Fruit fly (Drosophila melanogaster) whole organism, embryonic: ENCODE data around the gene GCS2beta.

ENCODE experiments used
- Asciz ChIP-seq: fragments of 200-800 bp; sonication (Bioruptor generic); optimal IDR thresholded peaks from 2 replicates; lab custom pipeline; 2017; ENCODE audit warnings: missing biosample characterization, mild to moderate bottlenecking, missing genetic modification characterization, missing genetic modification reagents
- CG10274 ChIP-seq: fragments of 200-800 bp; sonication (Bioruptor generic); optimal IDR thresholded peaks from 3 replicates; lab custom pipeline; 2017; ENCODE audit warnings: missing biosample characterization, mild to moderate bottlenecking, missing genetic modification characterization
- CG10565 ChIP-seq: fragments of 200-800 bp; sonication (Bioruptor generic); optimal IDR thresholded peaks from 3 replicates; lab custom pipeline; 2016; ENCODE audit warnings: missing biosample characterization, mild to moderate bottlenecking, missing genetic modification characterization
- CG1233 ChIP-seq: fragments of 200-800 bp; sonication (Bioruptor generic); optimal IDR thresholded peaks from 4 replicates; lab custom pipeline; 2018; ENCODE audit warnings: missing biosample characterization, mild to moderate bottlenecking, missing genetic modification characterization
- CG13775 ChIP-seq: fragments of 200-800 bp; sonication (Bioruptor generic); optimal IDR thresholded peaks from 3 replicates; lab custom pipeline; 2017; ENCODE audit warnings: missing biosample characterization, mild to moderate bottlenecking, missing genetic modification characterization
- CG14860 ChIP-seq: fragments of 200-800 bp; sonication (Bioruptor generic); IDR thresholded peaks from 3 replicates; pipeline ENCODE4 v1.3.6; 2022; ENCODE audit warnings: missing biosample characterization, missing genetic modification characterization; ENCODE audit not compliant: partially characterized antibody
- CG1603 ChIP-seq: fragments of 200-800 bp; sonication (Bioruptor generic); optimal IDR thresholded peaks from 2 replicates; lab custom pipeline; 2019; ENCODE audit warnings: missing biosample characterization, mild to moderate bottlenecking, missing genetic modification characterization, moderate library complexity
- CG16813 ChIP-seq: fragments of 200-800 bp; sonication (Bioruptor generic); IDR thresholded peaks from 3 replicates; pipeline ENCODE4 v1.3.6; 2022; ENCODE audit warnings: missing biosample characterization, missing genetic modification characterization; ENCODE audit not compliant: partially characterized antibody
- CG16863 ChIP-seq: fragments of 200-800 bp; sonication (Bioruptor generic); optimal IDR thresholded peaks from 3 replicates; lab custom pipeline; 2016; ENCODE audit warnings: missing biosample characterization, missing genetic modification characterization
- CG17612 ChIP-seq: fragments of 200-800 bp; sonication (Bioruptor generic); IDR thresholded peaks from 2 replicates; pipeline ENCODE4 v1.3.6; 2022; ENCODE audit warnings: missing biosample characterization, missing genetic modification characterization
- CG18476 ChIP-seq: fragments of 200-800 bp; sonication (Bioruptor generic); optimal IDR thresholded peaks from 2 replicates; lab custom pipeline; 2016; ENCODE audit warnings: missing biosample characterization, mild to moderate bottlenecking, missing genetic modification characterization
- CG31224 ChIP-seq: fragments of 200-800 bp; sonication (Bioruptor generic); IDR thresholded peaks from 2 replicates; pipeline ENCODE4 v1.3.6; 2022; ENCODE audit warnings: missing biosample characterization, missing genetic modification characterization
- CG4617 ChIP-seq: fragments of 200-800 bp; sonication (Bioruptor generic); optimal IDR thresholded peaks from 3 replicates; lab custom pipeline; 2016; ENCODE audit warnings: missing biosample characterization, missing genetic modification characterization, borderline replicate concordance
- CG4730 ChIP-seq: fragments of 200-800 bp; sonication (Bioruptor generic); IDR thresholded peaks from 2 replicates; pipeline ENCODE4 v1.3.6; 2022; ENCODE audit warnings: missing biosample characterization, missing genetic modification characterization
- CG5245 ChIP-seq: fragments of 200-800 bp; sonication (Bioruptor generic); optimal IDR thresholded peaks from 3 replicates; lab custom pipeline; 2016; ENCODE audit warnings: missing biosample characterization, missing genetic modification characterization
- CG5953 ChIP-seq: fragments of 200-800 bp; sonication (Bioruptor generic); IDR thresholded peaks from 2 replicates; pipeline ENCODE4 v1.3.6; 2022; ENCODE audit warnings: missing biosample characterization, missing genetic modification characterization
- CG6765 ChIP-seq: fragments of 200-800 bp; sonication (Bioruptor generic); optimal IDR thresholded peaks from 3 replicates; lab custom pipeline; 2017; ENCODE audit warnings: missing biosample characterization, mild to moderate bottlenecking, missing genetic modification characterization
- CG8388 ChIP-seq: fragments of 200-800 bp; sonication (Bioruptor generic); optimal IDR thresholded peaks from 2 replicates; lab custom pipeline; 2019; ENCODE audit warnings: missing biosample characterization, mild to moderate bottlenecking, missing genetic modification characterization, moderate library complexity
- CG8944 ChIP-seq: fragments of 200-800 bp; sonication (Bioruptor generic); optimal IDR thresholded peaks from 3 replicates; lab custom pipeline; 2016; ENCODE audit warnings: missing biosample characterization, missing genetic modification characterization
- CG9437 ChIP-seq: fragments of 200-800 bp; sonication (Bioruptor generic); optimal IDR thresholded peaks from 2 replicates; lab custom pipeline; 2018; ENCODE audit warnings: missing biosample characterization, mild to moderate bottlenecking, missing genetic modification characterization
- CG9727 ChIP-seq: fragments of 200-800 bp; sonication (Bioruptor generic); optimal IDR thresholded peaks from 3 replicates; lab custom pipeline; 2017; ENCODE audit warnings: missing biosample characterization, mild to moderate bottlenecking, missing genetic modification characterization
- CG9932 ChIP-seq: fragments of 200-800 bp; sonication (Bioruptor generic); IDR thresholded peaks from 2 replicates; pipeline ENCODE4 v1.3.6; 2022; ENCODE audit warnings: missing biosample characterization, missing genetic modification characterization
- D19B ChIP-seq: fragments of 200-800 bp; sonication (Bioruptor generic); optimal IDR thresholded peaks from 2 replicates; lab custom pipeline; 2017; ENCODE audit warnings: missing biosample characterization, mild to moderate bottlenecking, missing genetic modification characterization
- Doc2 ChIP-seq: fragments of 200-800 bp; sonication (Bioruptor generic); IDR thresholded peaks from 2 replicates; pipeline ENCODE4 v1.3.6; 2022; ENCODE audit warnings: missing biosample characterization, missing genetic modification characterization
- Fer2 ChIP-seq: fragments of 200-800 bp; sonication (Bioruptor generic); optimal IDR thresholded peaks from 2 replicates; lab custom pipeline; 2018; ENCODE audit warnings: missing biosample characterization, mild to moderate bottlenecking, missing genetic modification characterization, moderate library complexity
- HLH4C ChIP-seq: fragments of 200-800 bp; sonication (Bioruptor generic); IDR thresholded peaks from 3 replicates; pipeline ENCODE4 v1.3.6; 2022; ENCODE audit warnings: missing biosample characterization, missing genetic modification characterization; ENCODE audit not compliant: partially characterized antibody
- Kr ChIP-seq: fragments of 200-800 bp; sonication (Bioruptor generic); optimal IDR thresholded peaks from 2 replicates; lab custom pipeline; 2017; ENCODE audit warnings: missing biosample characterization, mild to moderate bottlenecking, missing genetic modification characterization
- MBD-R2 ChIP-seq: fragments of 200-800 bp; sonication (Bioruptor generic); IDR thresholded peaks from 2 replicates; pipeline ENCODE4 v1.3.6; 2022; ENCODE audit warnings: missing biosample characterization, missing genetic modification characterization
- Mes4 ChIP-seq: fragments of 200-800 bp; sonication (Bioruptor generic); optimal IDR thresholded peaks from 2 replicates; lab custom pipeline; 2016; ENCODE audit warnings: missing biosample characterization, missing genetic modification characterization
- NC2α ChIP-seq: fragments of 200-800 bp; sonication (Bioruptor generic); optimal IDR thresholded peaks from 2 replicates; lab custom pipeline; 2016; ENCODE audit warnings: missing biosample characterization, missing genetic modification characterization
- NK7.1 ChIP-seq: fragments of 200-800 bp; sonication (Bioruptor generic); optimal IDR thresholded peaks from 3 replicates; lab custom pipeline; 2016; ENCODE audit warnings: missing biosample characterization, missing genetic modification characterization
- Rx ChIP-seq: fragments of 200-800 bp; sonication (Bioruptor generic); IDR thresholded peaks from 2 replicates; pipeline ENCODE4 v1.3.6; 2022; ENCODE audit warnings: missing biosample characterization, missing genetic modification characterization
- Tbp ChIP-seq: fragments of >200 bp; optimal IDR thresholded peaks from 2 replicates; lab custom pipeline; 2018; ENCODE audit warnings: missing biosample characterization, missing genetic modification characterization
- bowl ChIP-seq: fragments of 200-800 bp; sonication (Bioruptor generic); IDR thresholded peaks from 2 replicates; pipeline ENCODE4 v1.3.6; 2022; ENCODE audit warnings: missing biosample characterization, missing genetic modification characterization
- chif ChIP-seq, 2 experiments: fragments of 200-800 bp; sonication (Bioruptor generic); optimal IDR thresholded peaks; 3 replicates each; lab custom pipeline; 2016; ENCODE audit warnings: missing biosample characterization in 2 of 2, missing genetic modification characterization in 2 of 2
- cwo ChIP-seq: fragments of 200-800 bp; sonication (Bioruptor generic); optimal IDR thresholded peaks from 3 replicates; lab custom pipeline; 2017; ENCODE audit warnings: missing biosample characterization, missing genetic modification characterization, mild to moderate bottlenecking, moderate library complexity, missing genetic modification reagents
- danr ChIP-seq: fragments of 200-800 bp; sonication (Bioruptor generic); IDR thresholded peaks from 2 replicates; pipeline ENCODE4 v1.3.6; 2022; ENCODE audit warnings: missing biosample characterization, missing genetic modification characterization
- dimm ChIP-seq: fragments of 200-800 bp; sonication (Bioruptor generic); IDR thresholded peaks from 2 replicates; pipeline ENCODE4 v1.3.6; 2022; ENCODE audit warnings: missing biosample characterization, missing genetic modification characterization
- dmrt99B ChIP-seq: fragments of 200-800 bp; sonication (Bioruptor generic); optimal IDR thresholded peaks from 2 replicates; lab custom pipeline; 2018; ENCODE audit warnings: missing biosample characterization, mild to moderate bottlenecking, missing genetic modification characterization, moderate library complexity
- esg ChIP-seq: fragments of 200-800 bp; sonication (Bioruptor generic); conservative IDR thresholded peaks from 2 replicates; pipeline ENCODE4 v1.3.6; 2022; ENCODE audit warnings: missing biosample characterization, missing genetic modification characterization
- fd102C ChIP-seq: fragments of 200-800 bp; sonication (Bioruptor generic); optimal IDR thresholded peaks from 2 replicates; lab custom pipeline; 2018; ENCODE audit warnings: missing biosample characterization, mild to moderate bottlenecking, missing genetic modification characterization, moderate library complexity
- gt ChIP-seq: fragments of 200-800 bp; sonication (Bioruptor generic); IDR thresholded peaks from 2 replicates; pipeline ENCODE4 v1.3.6; 2022; ENCODE audit warnings: missing biosample characterization, missing genetic modification characterization
- her ChIP-seq: fragments of 200-800 bp; sonication (Bioruptor generic); optimal IDR thresholded peaks from 2 replicates; lab custom pipeline; 2016; ENCODE audit warnings: missing biosample characterization, missing genetic modification characterization
- kay ChIP-seq: fragments of 200-800 bp; sonication (Bioruptor generic); optimal IDR thresholded peaks from 2 replicates; lab custom pipeline; 2016; ENCODE audit warnings: missing biosample characterization, missing genetic modification characterization
- org-1 ChIP-seq: fragments of 200-800 bp; sonication (Bioruptor generic); optimal IDR thresholded peaks from 2 replicates; lab custom pipeline; 2017; ENCODE audit warnings: missing biosample characterization, missing genetic modification characterization
- phol ChIP-seq: fragments of 200-800 bp; sonication (Bioruptor generic); optimal IDR thresholded peaks from 3 replicates; lab custom pipeline; 2018; ENCODE audit warnings: missing biosample characterization, mild to moderate bottlenecking, missing genetic modification characterization, moderate library complexity
- pum ChIP-seq: fragments of 200-800 bp; sonication (Bioruptor generic); optimal IDR thresholded peaks from 2 replicates; lab custom pipeline; 2016; ENCODE audit warnings: missing biosample characterization, missing genetic modification characterization
- rib ChIP-seq: fragments of 200-800 bp; sonication (Bioruptor generic); IDR thresholded peaks from 2 replicates; pipeline ENCODE4 v1.3.6; 2022; ENCODE audit warnings: missing biosample characterization, missing genetic modification characterization
- sima ChIP-seq: fragments of 200-800 bp; sonication (Bioruptor generic); optimal IDR thresholded peaks from 2 replicates; lab custom pipeline; 2016; ENCODE audit warnings: missing biosample characterization, missing genetic modification characterization
- tna ChIP-seq: fragments of 200-800 bp; sonication (Bioruptor generic); IDR thresholded peaks from 2 replicates; pipeline ENCODE4 v1.3.6; 2022; ENCODE audit warnings: missing biosample characterization, missing genetic modification characterization; ENCODE audit not compliant: partially characterized antibody

Gene GCS2beta

dm6 chr2L:17480943-17481580, 3.0 kb downstream of the GCS2beta start, which contains the start of the genes fws and Lamtor3 (continued):
- TF ChIP-seq cwo (GFP tag; lab: Kevin White, UChicago) (peak; percentile 95), org-1 (GFP tag; lab: Kevin White, UChicago) (peak; percentile 95), pum (GFP tag; lab: Kevin White, UChicago) (peak; percentile 68), CG1233 (GFP tag; lab: Kevin White, UChicago) (peak; percentile 98), CG6765 (GFP tag; lab: Kevin White, UChicago) (peak; percentile 91), D19B (GFP tag; lab: Kevin White, UChicago) (peak; percentile 96), CG1603 (tag; lab: Kevin White, UChicago) (peak; percentile 82), fd102C (GFP tag; lab: Kevin White, UChicago) (peak; percentile 82), HLH4C (GFP tag; lab: Robert Waterston, UW) (peak; percentile 71), CG5245 (peak; percentile 92), kay (GFP tag; lab: Kevin White, UChicago) (peak; percentile 90), her (peak; percentile 28), Mes4 (peak; percentile 72), tna (GFP tag; lab: Robert Waterston, UW) (no peak; the same call in 1 of the 2 replicates), rib (GFP tag; lab: Robert Waterston, UW) (peak; percentile 98), esg (peak; percentile 99), chif (GFP tag; optimal IDR thresholded peaks at IDR 0.05; lab: Kevin White, UChicago) (peak; percentile 49 to 77), CG10274 (peak; percentile 84), CG18476 (peak; percentile 94), CG9727 (GFP tag; lab: Kevin White, UChicago) (peak; percentile 97), CG8944 (GFP tag; lab: Kevin White, UChicago) (peak; percentile 75), CG5953 (GFP tag; lab: Robert Waterston, UW) (peak; percentile 99), CG16813 (GFP tag; lab: Robert Waterston, UW) (peak; percentile 52), Kr (GFP tag; lab: Kevin White, UChicago) (peak; percentile 29), CG14860 (peak; percentile 59; the same call in 1 of the 3 replicates), Rx (GFP tag; lab: Robert Waterston, UW) (peak; percentile 99), CG13775 (GFP tag; lab: Kevin White, UChicago) (peak; percentile 99), NK7.1 (GFP tag; lab: Kevin White, UChicago) (peak; percentile 62), CG8388 (GFP tag; lab: Kevin White, UChicago) (peak; percentile 96), Tbp (GFP tag; lab: Kevin White, UChicago) (no peak), Doc2 (GFP tag; lab: Robert Waterston, UW) (peak; percentile 95), gt (peak; percentile 98), dmrt99B (tag; lab: Kevin White, UChicago) (peak; percentile 98), CG10565 (peak; percentile 74), CG31224 (GFP tag; lab: Robert Waterston, UW) (peak; percentile 97), bowl (peak; percentile 98), CG16863 (GFP tag; lab: Kevin White, UChicago) (peak; percentile 80), Asciz (GFP tag; lab: Kevin White, UChicago) (peak; percentile 97), CG9437 (peak; percentile 96), CG4730 (GFP tag; lab: Robert Waterston, UW) (peak; percentile 99), CG17612 (GFP tag; lab: Robert Waterston, UW) (peak; percentile 97), MBD-R2 (GFP tag; lab: Robert Waterston, UW) (peak; percentile 100), NC2α (GFP tag; lab: Kevin White, UChicago) (peak; percentile 52), danr (GFP tag; lab: Robert Waterston, UW) (peak; percentile 97), CG4617 (peak; percentile 95), dimm (GFP tag; lab: Robert Waterston, UW) (peak; percentile 97), CG9932 (peak; percentile 99), phol (tag; lab: Kevin White, UChicago) (peak; percentile 98), Fer2 (tag; lab: Kevin White, UChicago) (peak; percentile 96), sima (GFP tag; lab: Kevin White, UChicago) (peak; percentile 20)
